Worm (Caenorhabditis elegans): ENCODE measurements around the gene vep-2.

Gene vep-2

DNA sequence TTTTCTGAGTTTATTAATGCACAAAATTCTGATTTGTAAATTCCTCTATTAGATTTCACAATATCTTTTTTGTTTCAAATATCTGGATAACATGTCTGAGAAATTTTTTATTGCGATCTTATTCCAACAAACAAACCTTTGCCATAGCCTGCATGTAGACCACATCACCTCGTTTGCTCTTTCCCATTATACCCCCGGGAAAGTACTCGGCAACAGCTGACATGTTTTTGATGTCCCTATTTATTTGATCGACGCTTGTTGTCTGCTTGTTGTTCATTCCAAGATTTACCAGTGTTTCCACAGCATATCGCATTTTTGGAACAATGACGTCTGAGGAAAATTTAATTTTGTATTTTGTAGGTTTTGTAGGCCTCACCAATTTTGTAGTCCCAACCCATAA lies 28.3 kb upstream of the vep-2 start:
- no peak for TF ChIP-seq hmg-4 (GFP tag; optimal IDR thresholded peaks at IDR 0.05)
- TF ChIP-seq pes-1 (GFP tag; IDR thresholded peaks at IDR 0.05) = no peak
- TF ChIP-seq ceh-13 (GFP tag; optimal IDR thresholded peaks at IDR 0.05) = no peak
- no peak for TF ChIP-seq tra-4 (tag; optimal IDR thresholded peaks at IDR 0.05)
- TF ChIP-seq B0310.2 (tag; optimal IDR thresholded peaks at IDR 0.05) = no peak
- no peak for TF ChIP-seq hnd-1 (tag; optimal IDR thresholded peaks at IDR 0.05)
- TF ChIP-seq scrt-1 (GFP tag; IDR thresholded peaks at IDR 0.05) = no peak
- TF ChIP-seq F13C5.2 (tag; optimal IDR thresholded peaks at IDR 0.05) = no peak
- no peak for TF ChIP-seq tbx-11 (GFP tag; IDR thresholded peaks at IDR 0.05)
- TF ChIP-seq ama-1 (optimal IDR thresholded peaks at IDR 0.05) = no peak
- no peak for TF ChIP-seq flt-1 (GFP tag; IDR thresholded peaks at IDR 0.05)
- TF ChIP-seq hmbx-1 (tag; optimal IDR thresholded peaks at IDR 0.05) = no peak
- TF ChIP-seq ceh-36 (tag; optimal IDR thresholded peaks at IDR 0.05) = no peak
- no peak for TF ChIP-seq ets-7 (tag; optimal IDR thresholded peaks at IDR 0.05)
- TF ChIP-seq tbx-37 (GFP tag; conservative IDR thresholded peaks at IDR 0.05) = no peak

DNA sequence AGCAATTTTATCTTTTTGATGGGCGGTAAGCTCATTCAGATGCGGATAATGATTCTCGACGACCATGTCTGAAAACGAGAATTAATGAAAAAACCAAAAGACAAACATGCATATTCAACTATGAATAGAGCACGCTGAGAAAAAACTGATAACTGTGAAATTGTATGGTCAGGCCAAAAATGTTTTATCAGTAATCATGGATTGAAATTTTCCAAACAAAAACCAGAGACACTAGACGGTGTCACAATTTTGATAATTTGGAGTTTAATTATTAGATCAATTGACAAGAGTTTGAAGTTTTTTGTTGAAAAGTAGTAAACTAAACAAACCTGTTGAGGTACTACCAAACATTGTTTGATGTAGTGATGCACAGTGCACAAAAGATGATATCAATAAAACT lies 27.7 kb upstream of the vep-2 start, which contains the start of gene cgr-1:
Gene cgr-1 (minus strand): TSS at position 68 of the 400 bp plus-strand sequence.
- TF ChIP-seq tbx-37 (GFP tag; conservative IDR thresholded peaks at IDR 0.05) (no peak), ama-1 (optimal IDR thresholded peaks at IDR 0.05) (no peak), pes-1 (GFP tag; IDR thresholded peaks at IDR 0.05) (no peak)

DNA sequence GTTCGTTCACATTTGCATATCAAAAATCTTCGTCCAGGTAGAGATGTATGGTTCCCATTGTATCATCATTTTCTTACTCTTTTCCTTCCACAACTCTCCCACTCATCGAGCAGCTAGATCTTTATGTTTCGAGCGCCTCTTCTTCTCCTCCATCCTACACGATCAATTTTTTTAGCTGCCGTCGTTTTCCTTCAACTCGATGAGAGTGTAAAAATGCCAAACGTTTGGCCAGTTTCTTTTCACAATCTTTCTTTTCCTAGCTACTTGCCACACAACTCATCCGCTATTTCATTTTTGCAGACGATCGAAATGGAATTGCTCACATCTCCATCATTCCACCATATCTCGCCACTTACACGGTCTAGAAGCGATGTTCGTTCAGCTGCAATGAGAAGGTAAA lies 26.6 kb upstream of the vep-2 start, which contains the start of gene C18B2.3:
Gene C18B2.3 (plus strand): TSS at position 301 of the 400 bp plus-strand sequence.
- TF ChIP-seq F13C5.2 (tag; optimal IDR thresholded peaks at IDR 0.05) (no peak), hmg-4 (GFP tag; optimal IDR thresholded peaks at IDR 0.05) (no peak), flt-1 (GFP tag; IDR thresholded peaks at IDR 0.05) (no peak), B0310.2 (tag; optimal IDR thresholded peaks at IDR 0.05) (no peak), scrt-1 (GFP tag; IDR thresholded peaks at IDR 0.05) (no peak), ama-1 (optimal IDR thresholded peaks at IDR 0.05) (no peak), hnd-1 (tag; optimal IDR thresholded peaks at IDR 0.05) (no peak), ceh-13 (GFP tag; optimal IDR thresholded peaks at IDR 0.05) (no peak), aly-1 (tag; optimal IDR thresholded peaks at IDR 0.05) (no peak), ets-7 (tag; optimal IDR thresholded peaks at IDR 0.05) (no peak), tbx-37 (GFP tag; conservative IDR thresholded peaks at IDR 0.05) (no peak), tra-4 (tag; optimal IDR thresholded peaks at IDR 0.05) (no peak), sea-1 (GFP tag; conservative IDR thresholded peaks at IDR 0.05) (no peak), hmbx-1 (tag; optimal IDR thresholded peaks at IDR 0.05) (no peak), pes-1 (GFP tag; IDR thresholded peaks at IDR 0.05) (no peak), ceh-36 (tag; optimal IDR thresholded peaks at IDR 0.05) (no peak), tbx-11 (GFP tag; IDR thresholded peaks at IDR 0.05) (no peak)

DNA sequence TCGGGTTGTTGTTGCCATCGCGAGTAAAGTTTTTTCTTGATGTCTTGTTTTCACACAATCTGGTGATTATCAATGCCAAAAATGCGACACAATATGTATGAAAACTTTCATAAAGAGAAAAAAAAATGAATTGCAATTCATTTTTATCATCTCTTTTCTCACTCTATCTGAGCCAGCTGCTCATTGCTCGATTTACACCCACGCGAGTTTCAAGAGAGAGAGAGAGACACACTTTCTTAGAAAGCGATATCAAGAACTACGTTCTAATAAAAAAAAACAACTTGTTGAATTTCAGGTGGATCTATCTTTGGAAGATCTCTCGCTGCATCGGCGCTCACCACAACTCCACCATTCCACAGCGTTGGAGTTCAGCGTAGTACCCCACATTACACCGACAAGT lies 25.5 kb upstream of the vep-2 start:
- TF ChIP-seq sea-1 (GFP tag; conservative IDR thresholded peaks at IDR 0.05) (no peak), pes-1 (GFP tag; IDR thresholded peaks at IDR 0.05) (no peak), scrt-1 (GFP tag; IDR thresholded peaks at IDR 0.05) (no peak), tbx-37 (GFP tag; conservative IDR thresholded peaks at IDR 0.05) (no peak), ama-1 (optimal IDR thresholded peaks at IDR 0.05) (no peak)

DNA sequence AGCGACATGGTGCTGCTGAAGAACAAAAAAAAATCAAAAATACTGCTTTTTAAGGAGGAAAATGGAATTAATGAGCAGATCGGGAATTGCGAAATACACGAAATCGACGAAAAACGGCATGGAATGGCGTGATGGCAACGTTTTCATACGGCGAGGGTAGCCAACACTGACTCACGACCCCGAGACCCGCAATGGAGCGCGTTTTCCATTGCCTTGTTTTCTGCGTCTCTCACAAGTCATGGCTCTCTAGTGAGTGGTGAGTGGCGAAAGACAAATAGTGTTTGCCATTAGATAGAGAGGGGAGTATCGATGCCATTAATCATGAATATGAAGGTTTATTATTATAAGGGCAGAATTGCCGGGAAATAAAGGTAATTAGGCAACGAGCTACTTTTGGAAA lies 22.4 kb upstream of the vep-2 start, which contains the start of gene C18B2.4:
Gene C18B2.4 (minus strand): TSS at position 15 of the 400 bp plus-strand sequence.
- TF ChIP-seq sea-1 (GFP tag; conservative IDR thresholded peaks at IDR 0.05) (no peak), hmg-4 (GFP tag; optimal IDR thresholded peaks at IDR 0.05) (peak; percentile 39), tbx-37 (GFP tag; conservative IDR thresholded peaks at IDR 0.05) (0 out of 2 replicates have a peak, but pooled peaks have one; percentile 14), F13C5.2 (tag; optimal IDR thresholded peaks at IDR 0.05) (peak; percentile 7)

DNA sequence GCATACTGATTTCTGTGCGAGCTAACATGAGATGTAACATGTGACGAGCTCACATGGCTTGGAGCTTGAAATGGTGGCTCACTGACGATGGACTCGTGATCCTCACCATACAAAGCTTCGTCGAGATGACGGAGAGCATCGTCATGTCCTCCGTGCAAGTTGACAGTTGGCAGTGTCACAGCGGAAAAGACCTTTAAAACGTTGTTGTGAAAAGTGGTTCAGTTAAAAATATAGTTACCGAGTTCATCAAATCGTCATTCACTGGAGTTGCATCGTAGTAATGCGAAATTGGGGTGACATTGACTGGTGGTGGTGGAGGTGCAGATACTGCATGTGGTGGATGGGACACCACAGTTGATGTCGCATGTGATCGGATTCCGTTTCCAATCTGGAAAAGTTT lies 17.7 kb upstream of the vep-2 start:
- TF ChIP-seq hnd-1 (tag; optimal IDR thresholded peaks at IDR 0.05) (no peak), aly-1 (tag; optimal IDR thresholded peaks at IDR 0.05) (no peak), B0310.2 (tag; optimal IDR thresholded peaks at IDR 0.05) (no peak), ama-1 (optimal IDR thresholded peaks at IDR 0.05) (no peak), ceh-13 (GFP tag; optimal IDR thresholded peaks at IDR 0.05) (no peak), flt-1 (GFP tag; IDR thresholded peaks at IDR 0.05) (no peak), F13C5.2 (tag; optimal IDR thresholded peaks at IDR 0.05) (no peak), ceh-36 (tag; optimal IDR thresholded peaks at IDR 0.05) (no peak), scrt-1 (GFP tag; IDR thresholded peaks at IDR 0.05) (no peak), ets-7 (tag; optimal IDR thresholded peaks at IDR 0.05) (no peak), hmg-4 (GFP tag; optimal IDR thresholded peaks at IDR 0.05) (no peak), sea-1 (GFP tag; conservative IDR thresholded peaks at IDR 0.05) (no peak), hmbx-1 (tag; optimal IDR thresholded peaks at IDR 0.05) (no peak), tbx-11 (GFP tag; IDR thresholded peaks at IDR 0.05) (no peak)

DNA sequence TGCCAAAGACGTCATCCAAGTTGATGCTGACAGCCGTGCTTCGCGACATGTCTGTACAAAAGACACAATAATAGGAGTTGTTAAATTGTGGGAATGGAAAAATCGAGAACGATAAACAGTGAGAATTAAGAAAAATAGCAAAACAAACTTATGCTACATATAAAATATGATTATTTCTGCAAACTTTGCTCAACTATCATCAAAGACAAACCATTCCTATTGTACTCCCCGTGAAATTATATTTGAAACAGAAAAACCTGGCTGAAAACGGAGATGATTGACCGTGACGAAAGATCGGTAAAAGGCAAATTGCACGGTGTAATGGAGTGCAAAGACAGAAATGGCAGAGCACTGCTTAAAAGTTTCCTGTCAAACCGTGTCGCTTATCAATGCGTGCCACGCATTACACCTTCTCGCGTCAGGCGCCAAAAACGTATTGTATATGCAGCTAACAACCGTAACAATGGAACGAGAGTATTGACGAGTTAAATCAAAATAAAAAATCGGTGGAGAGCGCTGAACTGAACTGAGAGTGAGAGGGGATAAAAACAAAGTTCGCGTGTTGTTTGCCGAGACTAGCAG lies 17.0 kb upstream of the vep-2 start, which contains the start of gene C18B2.5:
Gene C18B2.5 (minus strand): TSS at position 51 of the 582 bp plus-strand sequence.
- TF ChIP-seq hnd-1 (tag; optimal IDR thresholded peaks at IDR 0.05) (no peak), tbx-37 (GFP tag; conservative IDR thresholded peaks at IDR 0.05) (no peak), hmg-4 (GFP tag; optimal IDR thresholded peaks at IDR 0.05) (no peak), sea-1 (GFP tag; conservative IDR thresholded peaks at IDR 0.05) (no peak), tbx-11 (GFP tag; IDR thresholded peaks at IDR 0.05) (no peak), scrt-1 (GFP tag; IDR thresholded peaks at IDR 0.05) (no peak), F13C5.2 (tag; optimal IDR thresholded peaks at IDR 0.05) (no peak), ama-1 (optimal IDR thresholded peaks at IDR 0.05) (no peak), tra-4 (tag; optimal IDR thresholded peaks at IDR 0.05) (no peak), flt-1 (GFP tag; IDR thresholded peaks at IDR 0.05) (no peak), pes-1 (GFP tag; IDR thresholded peaks at IDR 0.05) (no peak), ets-7 (tag; optimal IDR thresholded peaks at IDR 0.05) (no peak), aly-1 (tag; optimal IDR thresholded peaks at IDR 0.05) (no peak), hmbx-1 (tag; optimal IDR thresholded peaks at IDR 0.05) (no peak), ceh-13 (GFP tag; optimal IDR thresholded peaks at IDR 0.05) (no peak), ceh-36 (tag; optimal IDR thresholded peaks at IDR 0.05) (no peak), B0310.2 (tag; optimal IDR thresholded peaks at IDR 0.05) (no peak)

Data from whole organism, early embryonic.